Fruit fly (Drosophila melanogaster) whole organism, wandering third instar larva: ENCODE data around the gene RpS14b.

ENCODE experiments used
- Abd-B ChIP-seq: fragments of >200 bp; optimal IDR thresholded peaks from 2 replicates; lab custom pipeline; 2017; ENCODE audit warnings: missing biosample characterization, missing genetic modification characterization
- Dif ChIP-seq: fragments of 200-275, 200-300 bp; sonication (Bioruptor generic); optimal IDR thresholded peaks from 2 replicates; lab custom pipeline; 2018; ENCODE audit warnings: missing biosample characterization, missing genetic modification characterization; ENCODE audit not compliant: partially characterized antibody
- Mio ChIP-seq: sonication (Bioruptor generic); optimal IDR thresholded peaks from 2 replicates; lab custom pipeline; 2016; ENCODE audit warnings: missing biosample characterization, missing genetic modification characterization
- br ChIP-seq: fragments of 200-800 bp; sonication (Bioruptor generic); optimal IDR thresholded peaks from 2 replicates; lab custom pipeline; 2016; ENCODE audit warnings: missing biosample characterization, missing genetic modification characterization

- TF ChIP-seq br (GFP tag; lab: Kevin White, UChicago) (peak; percentile 60), Abd-B (GFP tag; lab: Kevin White, UChicago) (no peak), Mio (GFP tag; lab: Kevin White, UChicago) (no peak), Dif (GFP tag; lab: Kevin White, UChicago) (peak; percentile 85)
These were observed 10.3 kb downstream of the RpS14b start for dm6 chrX:7944772-7945722.
